Fruit fly (Drosophila melanogaster) whole organism, embryonic: ENCODE measurements around the gene Cyp309a1.

Experiments
- Aef1 ChIP-seq: fragments of 200-800 bp; sonication (Bioruptor generic); IDR thresholded peaks from 3 replicates; pipeline ENCODE4 v1.3.6; 2022; ENCODE audit warnings: missing biosample characterization, missing genetic modification characterization
- CG10959 ChIP-seq: fragments of 200-800 bp; sonication (Bioruptor generic); IDR thresholded peaks from 2 replicates; pipeline ENCODE4 v1.3.6; 2022; ENCODE audit warnings: missing biosample characterization, missing genetic modification characterization
- CG10979 ChIP-seq: fragments of 200-800 bp; sonication (Bioruptor generic); optimal IDR thresholded peaks from 2 replicates; lab custom pipeline; 2018; ENCODE audit warnings: missing biosample characterization, mild to moderate bottlenecking, missing genetic modification characterization, moderate library complexity
- CG15011 ChIP-seq: fragments of 200-800 bp; sonication (Bioruptor generic); optimal IDR thresholded peaks from 3 replicates; lab custom pipeline; 2018; ENCODE audit warnings: missing biosample characterization, mild to moderate bottlenecking, missing genetic modification characterization
- CG1603 ChIP-seq: fragments of 200-800 bp; sonication (Bioruptor generic); optimal IDR thresholded peaks from 2 replicates; lab custom pipeline; 2019; ENCODE audit warnings: missing biosample characterization, mild to moderate bottlenecking, missing genetic modification characterization, moderate library complexity
- CG16813 ChIP-seq: fragments of 200-800 bp; sonication (Bioruptor generic); IDR thresholded peaks from 3 replicates; pipeline ENCODE4 v1.3.6; 2022; ENCODE audit warnings: missing biosample characterization, missing genetic modification characterization; ENCODE audit not compliant: partially characterized antibody
- CG18262 ChIP-seq: fragments of 200-800 bp; optimal IDR thresholded peaks from 3 replicates; lab custom pipeline; 2019; ENCODE audit warnings: missing biosample characterization, mild to moderate bottlenecking, missing genetic modification characterization, moderate library complexity
- CG2712 ChIP-seq: fragments of 200-800 bp; optimal IDR thresholded peaks from 3 replicates; lab custom pipeline; 2019; ENCODE audit warnings: missing biosample characterization, mild to moderate bottlenecking, missing genetic modification characterization, moderate library complexity
- CG32767 ChIP-seq: fragments of 200-800 bp; sonication (Bioruptor generic); IDR thresholded peaks from 2 replicates; pipeline ENCODE4 v1.3.6; 2022; ENCODE audit warnings: missing biosample characterization, missing genetic modification characterization
- CG33557 ChIP-seq: fragments of 200-800 bp; sonication (Bioruptor generic); optimal IDR thresholded peaks from 2 replicates; lab custom pipeline; 2019; ENCODE audit warnings: missing biosample characterization, mild to moderate bottlenecking, missing genetic modification characterization, moderate library complexity
- CG3407 ChIP-seq: fragments of 200-800 bp; sonication (Bioruptor generic); optimal IDR thresholded peaks from 2 replicates; lab custom pipeline; 2018; ENCODE audit warnings: missing biosample characterization, mild to moderate bottlenecking, missing genetic modification characterization
- CG3726 ChIP-seq: fragments of 200-800 bp; sonication (Bioruptor generic); IDR thresholded peaks from 3 replicates; pipeline ENCODE4, ENCODE4 v1.3.6; 2022; ENCODE audit warnings: missing biosample characterization, missing genetic modification characterization
- CG3995 ChIP-seq: fragments of 200-800 bp; sonication (Bioruptor generic); optimal IDR thresholded peaks from 3 replicates; lab custom pipeline; 2016; ENCODE audit warnings: missing biosample characterization, missing genetic modification characterization
- CG42726 ChIP-seq: fragments of 200-800 bp; sonication (Bioruptor generic); IDR thresholded peaks from 2 replicates; pipeline ENCODE4 v1.3.6; 2022; ENCODE audit warnings: missing biosample characterization, missing genetic modification characterization; ENCODE audit not compliant: partially characterized antibody
- CG6765 ChIP-seq: fragments of 200-800 bp; sonication (Bioruptor generic); optimal IDR thresholded peaks from 3 replicates; lab custom pipeline; 2017; ENCODE audit warnings: missing biosample characterization, mild to moderate bottlenecking, missing genetic modification characterization
- CG9817 ChIP-seq: fragments of 200-800 bp; sonication (Bioruptor generic); optimal IDR thresholded peaks from 2 replicates; lab custom pipeline; 2018; ENCODE audit warnings: missing biosample characterization, mild to moderate bottlenecking, missing genetic modification characterization, moderate library complexity
- CoRest ChIP-seq: fragments of 200-800 bp; sonication (Bioruptor generic); optimal IDR thresholded peaks from 3 replicates; lab custom pipeline; 2018; ENCODE audit warnings: missing biosample characterization, mild to moderate bottlenecking, missing genetic modification characterization, moderate library complexity
- Dfd ChIP-seq, 2 experiments: fragments of >200 bp; optimal IDR thresholded peaks; 2 replicates each; lab custom pipeline; 2017; ENCODE audit warnings: missing biosample characterization in 2 of 2, missing genetic modification characterization in 2 of 2
- Dp ChIP-seq: fragments of 200-800 bp; sonication (Bioruptor generic); optimal IDR thresholded peaks from 2 replicates; lab custom pipeline; 2018; ENCODE audit warnings: missing biosample characterization, mild to moderate bottlenecking, missing genetic modification characterization, moderate library complexity
- Gug ChIP-seq: fragments of 200-800 bp; sonication (Bioruptor generic); IDR thresholded peaks from 4 replicates; pipeline ENCODE4 v1.3.6; 2022; ENCODE audit warnings: missing biosample characterization, missing genetic modification characterization
- HLH54F ChIP-seq: fragments of 200-800 bp; sonication (Bioruptor generic); optimal IDR thresholded peaks from 3 replicates; lab custom pipeline; 2016; ENCODE audit warnings: missing biosample characterization, missing genetic modification characterization
- HmgD ChIP-seq: fragments of 200-800 bp; sonication (Bioruptor generic); optimal IDR thresholded peaks from 3 replicates; lab custom pipeline; 2016; ENCODE audit warnings: missing biosample characterization, missing genetic modification characterization
- Ptx1 ChIP-seq: fragments of 200-800 bp; sonication (Bioruptor generic); IDR thresholded peaks from 2 replicates; pipeline ENCODE4 v1.3.6; 2022; ENCODE audit warnings: missing biosample characterization, missing genetic modification characterization
- Rfx ChIP-seq: fragments of 200-800 bp; sonication (Bioruptor generic); IDR thresholded peaks from 2 replicates; pipeline ENCODE4 v1.3.6; 2022; ENCODE audit warnings: missing biosample characterization, missing genetic modification characterization
- Taf1 ChIP-seq: fragments of 200-800 bp; sonication (Bioruptor generic); IDR thresholded peaks from 2 replicates; pipeline ENCODE4 v1.3.6; 2022; ENCODE audit warnings: missing biosample characterization, missing genetic modification characterization
- ci ChIP-seq: fragments of 200-800 bp; sonication (Bioruptor generic); IDR thresholded peaks from 3 replicates; pipeline ENCODE4 v1.3.6; 2022; ENCODE audit warnings: missing biosample characterization, missing genetic modification characterization
- dimm ChIP-seq: fragments of 200-800 bp; sonication (Bioruptor generic); IDR thresholded peaks from 2 replicates; pipeline ENCODE4 v1.3.6; 2022; ENCODE audit warnings: missing biosample characterization, missing genetic modification characterization
- dpn ChIP-seq, 2 experiments: fragments of 200-800 bp; sonication (Bioruptor generic); optimal IDR thresholded peaks; 3 replicates each; lab custom pipeline; 2016; ENCODE audit warnings: missing biosample characterization in 2 of 2, missing genetic modification characterization in 2 of 2
- esg ChIP-seq: fragments of 200-800 bp; sonication (Bioruptor generic); conservative IDR thresholded peaks from 2 replicates; pipeline ENCODE4 v1.3.6; 2022; ENCODE audit warnings: missing biosample characterization, missing genetic modification characterization
- eyg ChIP-seq: fragments of 200-800 bp; sonication (Bioruptor generic); optimal IDR thresholded peaks from 3 replicates; lab custom pipeline; 2016; ENCODE audit warnings: missing biosample characterization, missing genetic modification characterization
- grn ChIP-seq: fragments of 200-800 bp; sonication (Bioruptor generic); optimal IDR thresholded peaks from 3 replicates; lab custom pipeline; 2017; ENCODE audit warnings: missing biosample characterization, missing genetic modification characterization
- kah ChIP-seq: fragments of 200-800 bp; sonication (Bioruptor generic); optimal IDR thresholded peaks from 2 replicates; lab custom pipeline; 2018; ENCODE audit warnings: missing biosample characterization, mild to moderate bottlenecking, missing genetic modification characterization
- kay ChIP-seq: fragments of 200-800 bp; sonication (Bioruptor generic); optimal IDR thresholded peaks from 2 replicates; lab custom pipeline; 2016; ENCODE audit warnings: missing biosample characterization, missing genetic modification characterization
- lmd ChIP-seq: fragments of 200-800 bp; sonication (Bioruptor generic); IDR thresholded peaks from 2 replicates; pipeline ENCODE4 v1.3.6; 2022; ENCODE audit warnings: missing biosample characterization, missing genetic modification characterization
- lov ChIP-seq, 2 experiments: fragments of 200-800 bp in 1 of 2; fragments of >200 bp in 1 of 2; sonication (Bioruptor generic) in 1 of 2; IDR thresholded peaks in 1 of 2; optimal IDR thresholded peaks in 1 of 2; 2 replicates in 1 of 2; 3 replicates in 1 of 2; pipeline versions ENCODE4 v1.3.6 to Lab custom; 2017 to 2022; ENCODE audit warnings: missing biosample characterization in 1 of 2, missing genetic modification characterization in 1 of 2
- mam ChIP-seq: fragments of 200-800 bp; sonication (Bioruptor generic); optimal IDR thresholded peaks from 3 replicates; lab custom pipeline; 2016; ENCODE audit warnings: missing biosample characterization, missing genetic modification characterization
- nerfin-1 ChIP-seq: fragments of 200-800 bp; sonication (Bioruptor generic); optimal IDR thresholded peaks from 3 replicates; lab custom pipeline; 2019; ENCODE audit warnings: missing biosample characterization, mild to moderate bottlenecking, missing genetic modification characterization, moderate library complexity
- nmo ChIP-seq: fragments of 200-800 bp; sonication (Bioruptor generic); optimal IDR thresholded peaks from 2 replicates; lab custom pipeline; 2018; ENCODE audit warnings: missing biosample characterization, mild to moderate bottlenecking, missing genetic modification characterization, moderate library complexity
- oc ChIP-seq: fragments of 200-800 bp; sonication (Bioruptor generic); optimal IDR thresholded peaks from 2 replicates; lab custom pipeline; 2018; ENCODE audit warnings: missing biosample characterization, mild to moderate bottlenecking, missing genetic modification characterization, moderate library complexity
- pho ChIP-seq: fragments of 200-800 bp; sonication (Bioruptor generic); optimal IDR thresholded peaks from 2 replicates; lab custom pipeline; 2016; ENCODE audit warnings: missing biosample characterization, missing genetic modification characterization
- pita ChIP-seq: fragments of 200-800 bp; sonication (Bioruptor generic); optimal IDR thresholded peaks from 2 replicates; lab custom pipeline; 2017; ENCODE audit warnings: missing biosample characterization, mild to moderate bottlenecking, missing genetic modification characterization
- pnt ChIP-seq: fragments of 200-800 bp; sonication (Bioruptor generic); optimal IDR thresholded peaks from 3 replicates; lab custom pipeline; 2016; ENCODE audit warnings: missing biosample characterization, missing genetic modification characterization
- row ChIP-seq: fragments of 200-800 bp; sonication (Bioruptor generic); IDR thresholded peaks from 3 replicates; pipeline ENCODE4 v1.3.6; 2022; ENCODE audit warnings: missing biosample characterization, missing genetic modification characterization
- sens-2 ChIP-seq: fragments of 200-800 bp; sonication (Bioruptor generic); IDR thresholded peaks from 2 replicates; pipeline ENCODE4 v1.3.6; 2022; ENCODE audit warnings: missing biosample characterization, missing genetic modification characterization
- slbo ChIP-seq: fragments of 200-800 bp; sonication (Bioruptor generic); IDR thresholded peaks from 2 replicates; pipeline ENCODE4 v1.3.6; 2022; ENCODE audit warnings: missing biosample characterization, missing genetic modification characterization
- sna ChIP-seq: fragments of 200-800 bp; sonication (Bioruptor generic); IDR thresholded peaks from 2 replicates; pipeline ENCODE4 v1.3.6; 2022; ENCODE audit warnings: missing biosample characterization, missing genetic modification characterization; ENCODE audit not compliant: partially characterized antibody
- sqz ChIP-seq: fragments of 200-800 bp; sonication (Bioruptor generic); optimal IDR thresholded peaks from 3 replicates; lab custom pipeline; 2018; ENCODE audit warnings: missing biosample characterization, mild to moderate bottlenecking, missing genetic modification characterization
- tll ChIP-seq, 2 experiments: fragments of 200-800 bp in 1 of 2; fragments of >200 bp in 1 of 2; sonication (Bioruptor generic) in 1 of 2; optimal IDR thresholded peaks; 2 replicates each; lab custom pipeline; 2017 to 2019; ENCODE audit warnings: missing biosample characterization in 2 of 2, missing genetic modification characterization in 2 of 2, mild to moderate bottlenecking in 1 of 2, moderate library complexity in 1 of 2
- wdn ChIP-seq: fragments of 200-800 bp; sonication (Bioruptor generic); IDR thresholded peaks from 2 replicates; pipeline ENCODE4 v1.3.6; 2022; ENCODE audit warnings: missing biosample characterization, missing genetic modification characterization
- zf30C ChIP-seq: fragments of 200-800 bp; sonication (Bioruptor generic); optimal IDR thresholded peaks from 3 replicates; lab custom pipeline; 2018; ENCODE audit warnings: missing biosample characterization, mild to moderate bottlenecking, missing genetic modification characterization

Gene Cyp309a1

dm6 chr2L:2579669-2580351 lies 15.2 kb upstream of the Cyp309a1 start, which contains the start of the genes ND-B17.2 and Arpc5 (continued):
- TF ChIP-seq CG15011 (GFP tag; lab: Kevin White, UChicago): no peak
- TF ChIP-seq CG3407 (GFP tag; lab: Kevin White, UChicago): no peak
- no peak for TF ChIP-seq sqz (GFP tag; lab: Kevin White, UChicago)
- no peak for TF ChIP-seq kah (GFP tag; lab: Kevin White, UChicago)
- TF ChIP-seq nmo: peak; percentile 56
- TF ChIP-seq CG9817 (tag; lab: Kevin White, UChicago): no peak
- TF ChIP-seq lmd (GFP tag; lab: Robert Waterston, UW): no peak
- no peak for TF ChIP-seq pnt (GFP tag; lab: Kevin White, UChicago)
- peak; percentile 75 for TF ChIP-seq row (GFP tag; lab: Robert Waterston, UW)
- peak; percentile 24 for TF ChIP-seq CG3995 (GFP tag; lab: Kevin White, UChicago)
- no peak for TF ChIP-seq CG16813 (GFP tag; lab: Robert Waterston, UW)
- TF ChIP-seq CoRest (tag; lab: Kevin White, UChicago): peak; percentile 42
- TF ChIP-seq oc (tag; lab: Kevin White, UChicago): no peak
- TF ChIP-seq CG10959: no peak
- TF ChIP-seq tll (GFP tag; optimal IDR thresholded peaks at IDR 0.05; lab: Kevin White, UChicago): peak in 1 of 2 experiments; percentile 7
- TF ChIP-seq zf30C (GFP tag; lab: Kevin White, UChicago): no peak
- no peak for TF ChIP-seq lov (optimal IDR thresholded peaks at IDR 0.05; lab: Kevin White, UChicago)
- TF ChIP-seq lov (GFP tag; IDR thresholded peaks at IDR 0.05; lab: Robert Waterston, UW): no peak
- TF ChIP-seq HmgD: peak; percentile 33
- TF ChIP-seq wdn (GFP tag; lab: Robert Waterston, UW): no peak
- peak; percentile 34 for TF ChIP-seq Dp (GFP tag; lab: Kevin White, UChicago)
- TF ChIP-seq dpn (GFP tag; optimal IDR thresholded peaks at IDR 0.05; lab: Kevin White, UChicago): no peak
- TF ChIP-seq Taf1 (GFP tag; lab: Robert Waterston, UW): no peak
- TF ChIP-seq nerfin-1 (tag; lab: Kevin White, UChicago): peak; percentile 42
- peak; percentile 73 for TF ChIP-seq kay (GFP tag; lab: Kevin White, UChicago)
- no peak for TF ChIP-seq dimm (GFP tag; lab: Robert Waterston, UW)
- peak; percentile 26 for TF ChIP-seq CG2712 (tag; lab: Kevin White, UChicago)
- no peak for TF ChIP-seq CG42726 (GFP tag; lab: Robert Waterston, UW)
- no peak for TF ChIP-seq Ptx1 (GFP tag; lab: Robert Waterston, UW)
- no peak for TF ChIP-seq ci (GFP tag; lab: Robert Waterston, UW)
- TF ChIP-seq CG33557: peak; percentile 7
- TF ChIP-seq HLH54F (GFP tag; lab: Kevin White, UChicago): peak; percentile 17
- no peak for TF ChIP-seq CG3726 (GFP tag; lab: Robert Waterston, UW)
- peak; percentile 59 for TF ChIP-seq CG1603 (tag; lab: Kevin White, UChicago)
- no peak for TF ChIP-seq eyg (GFP tag; lab: Kevin White, UChicago)
- no peak for TF ChIP-seq Rfx (GFP tag; lab: Robert Waterston, UW)
- no peak for TF ChIP-seq pho (GFP tag; lab: Kevin White, UChicago)
- TF ChIP-seq esg (GFP tag; lab: Robert Waterston, UW): no peak
- TF ChIP-seq CG32767 (GFP tag; lab: Robert Waterston, UW): no peak
- no peak for TF ChIP-seq pita (GFP tag; lab: Kevin White, UChicago)
- TF ChIP-seq Aef1 (GFP tag; lab: Robert Waterston, UW): no peak
- peak; percentile 33 for TF ChIP-seq CG10979 (tag; lab: Kevin White, UChicago)
- TF ChIP-seq slbo (GFP tag; lab: Robert Waterston, UW): no peak
- no peak for TF ChIP-seq sna
- no peak for TF ChIP-seq Gug (GFP tag; lab: Robert Waterston, UW)
- peak; percentile 13 for TF ChIP-seq mam (GFP tag; lab: Kevin White, UChicago)
- no peak for TF ChIP-seq CG6765 (GFP tag; lab: Kevin White, UChicago)
- no peak for TF ChIP-seq grn (GFP tag; lab: Kevin White, UChicago)
- TF ChIP-seq CG18262: peak; percentile 29
- TF ChIP-seq sens-2 (GFP tag; lab: Robert Waterston, UW): no peak
- TF ChIP-seq Dfd (GFP tag; optimal IDR thresholded peaks at IDR 0.05; lab: Kevin White, UChicago): no peak
